Fruit fly (Drosophila melanogaster) S2 (cell line): ENCODE results near the gene CG10866.

ENCODE experiments used
- CG8478 ChIP-seq: fragments of >200 bp; optimal IDR thresholded peaks from 2 replicates; lab custom pipeline; 2018
- CTCF ChIP-seq, 2 experiments: fragments of >200 bp; optimal IDR thresholded peaks; 2 replicates each; lab custom pipeline; 2018

DNA sequence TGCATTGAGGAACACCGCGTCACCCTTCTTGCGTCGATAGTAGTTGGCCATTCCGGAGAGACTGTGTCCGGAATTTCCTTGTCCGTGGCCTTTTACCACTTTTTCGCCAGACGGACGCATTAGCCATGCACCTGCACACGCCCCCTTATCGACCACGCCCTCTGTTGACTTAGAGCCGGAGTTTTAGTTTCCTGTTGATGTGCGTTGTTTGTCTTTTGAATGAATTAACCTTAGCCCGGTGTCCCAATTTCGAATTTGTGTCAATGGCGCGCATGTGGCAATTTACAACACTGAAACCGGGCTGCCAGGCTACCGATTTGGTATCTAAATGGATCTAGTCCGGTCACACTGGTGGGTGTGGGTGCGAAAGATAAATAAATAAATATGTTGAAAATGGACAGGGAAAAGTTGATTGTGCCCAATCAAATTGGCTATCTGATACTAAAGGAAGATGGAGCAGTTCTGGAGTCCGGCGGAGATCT is 41.2 kb downstream of the CG10866 start, which contains the start of the genes Gr63a and Lamtor4:
- no peak for TF ChIP-seq CG8478 (lab: Kevin White, UChicago)
- TF ChIP-seq CTCF (optimal IDR thresholded peaks at IDR 0.05; lab: Kevin White, UChicago): peak in 1 of 2 experiments; percentile 1
